Worm (Caenorhabditis elegans) whole organism, L2 larva: ENCODE results near the gene nlp-41.

Source experiments
- ama-1 ChIP-seq: fragments of 150-350 bp; optimal IDR thresholded peaks from 2 replicates; lab custom pipeline; 2018; ENCODE audit warnings: inconsistent platforms
- lin-39 ChIP-seq: fragments of 150-350 bp; optimal IDR thresholded peaks from 2 replicates; lab custom pipeline; 2014; ENCODE audit warnings: missing biosample characterization, missing genetic modification reagents, missing genetic modification characterization
- nhr-11 ChIP-seq: fragments of 150-350 bp; optimal IDR thresholded peaks from 2 replicates; lab custom pipeline; 2014; ENCODE audit warnings: missing biosample characterization, missing genetic modification characterization
- nhr-237 ChIP-seq: fragments of 150-350 bp; optimal IDR thresholded peaks from 2 replicates; lab custom pipeline; 2014; ENCODE audit warnings: missing biosample characterization, missing genetic modification characterization
- unc-62 ChIP-seq: fragments of 150-350 bp; optimal IDR thresholded peaks from 2 replicates; lab custom pipeline; 2014; ENCODE audit warnings: missing biosample characterization, missing genetic modification reagents, missing genetic modification characterization

DNA sequence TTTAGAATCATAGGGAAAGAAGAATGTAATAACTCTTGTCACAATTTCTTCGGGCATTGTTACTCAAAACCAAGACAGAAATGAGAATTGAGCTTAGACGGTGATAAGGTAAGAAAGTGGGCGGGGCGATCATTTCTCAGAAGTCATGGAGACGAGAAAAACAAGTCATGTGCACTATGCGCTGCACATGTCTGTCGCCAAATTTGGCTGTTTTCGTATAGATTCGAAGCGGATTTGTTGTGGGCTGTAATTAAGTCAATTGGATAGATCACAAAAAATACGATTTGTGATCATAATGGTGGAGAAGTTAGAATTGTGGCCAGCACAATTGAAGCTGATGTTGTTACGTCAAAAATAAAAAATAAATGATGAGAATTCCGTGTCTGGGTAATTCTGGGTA, 41.0 kb downstream of the nlp-41 start, which contains the start of gene C01G12.7:
- TF ChIP-seq ama-1 (lab: Kevin White, UChicago), result no peak
- no peak for TF ChIP-seq nhr-11
- TF ChIP-seq unc-62 (GFP tag; lab: Kevin White, UChicago), result no peak
- TF ChIP-seq nhr-237 (tag; lab: Kevin White, UChicago), result no peak
- TF ChIP-seq lin-39, result no peak
